Worm (Caenorhabditis elegans): ENCODE data around the gene sca-1.

ce11 chrIII:10802032-10802431 lies 14.6 kb downstream of the sca-1 start, which contains the start of gene K11D9.3:
- no peak for TF ChIP-seq tbx-11 (GFP tag; IDR thresholded peaks at IDR 0.05)
- no peak for TF ChIP-seq ama-1 (optimal IDR thresholded peaks at IDR 0.05)
- no peak for TF ChIP-seq aly-1 (tag; optimal IDR thresholded peaks at IDR 0.05)
- TF ChIP-seq tra-4 (tag; optimal IDR thresholded peaks at IDR 0.05): no peak
- no peak for TF ChIP-seq flt-1 (GFP tag; IDR thresholded peaks at IDR 0.05)
- no peak for TF ChIP-seq F13C5.2 (tag; optimal IDR thresholded peaks at IDR 0.05)
- no peak for TF ChIP-seq ceh-36 (tag; optimal IDR thresholded peaks at IDR 0.05)
- no peak for TF ChIP-seq tbx-37 (GFP tag; conservative IDR thresholded peaks at IDR 0.05)
- TF ChIP-seq scrt-1 (GFP tag; IDR thresholded peaks at IDR 0.05): no peak
- no peak for TF ChIP-seq hnd-1 (tag; optimal IDR thresholded peaks at IDR 0.05)
- TF ChIP-seq sea-1 (GFP tag; conservative IDR thresholded peaks at IDR 0.05): no peak
